Fruit fly (Drosophila melanogaster): ENCODE measurements around the gene CG17104.

CG17104 gene

dm6 chr2L:10697992-10698391 lies 21.0 kb downstream of the CG17104 start, which contains the start of gene CG7300 (continued):
- no peak for TF ChIP-seq crc (GFP tag; optimal IDR thresholded peaks at IDR 0.05)
- TF ChIP-seq CG17359 (tag; optimal IDR thresholded peaks at IDR 0.05) = peak; percentile 61
- no peak for TF ChIP-seq Ada2b (GFP tag; IDR thresholded peaks at IDR 0.05)
- peak; percentile 27 for TF ChIP-seq Dad (GFP tag; optimal IDR thresholded peaks at IDR 0.05)
- peak; percentile 24; the same call in 1 of the 2 replicates for TF ChIP-seq esg (GFP tag; conservative IDR thresholded peaks at IDR 0.05)
- TF ChIP-seq CG12659 (GFP tag; optimal IDR thresholded peaks at IDR 0.05) = peak; percentile 49
- TF ChIP-seq Rfx (GFP tag; IDR thresholded peaks at IDR 0.05) = peak; percentile 89
- no peak for TF ChIP-seq CG2199 (GFP tag; IDR thresholded peaks at IDR 0.05)
- no peak for TF ChIP-seq CG15696 (tag; optimal IDR thresholded peaks at IDR 0.05)
- peak; percentile 64 for TF ChIP-seq CG3281 (GFP tag; optimal IDR thresholded peaks at IDR 0.05)
- peak; percentile 74 for TF ChIP-seq CG2678 (tag; optimal IDR thresholded peaks at IDR 0.05)
- no peak for TF ChIP-seq CG1792 (GFP tag; optimal IDR thresholded peaks at IDR 0.05)
- peak; percentile 15 for TF ChIP-seq Hr3 (GFP tag; optimal IDR thresholded peaks at IDR 0.05)
- no peak for TF ChIP-seq D19A (tag; optimal IDR thresholded peaks at IDR 0.05)
- TF ChIP-seq CG17385 (GFP tag; optimal IDR thresholded peaks at IDR 0.05) = peak; percentile 49
- TF ChIP-seq Camta (GFP tag; optimal IDR thresholded peaks at IDR 0.05) = peak; percentile 9
- peak; percentile 63 for TF ChIP-seq CG2712 (tag; optimal IDR thresholded peaks at IDR 0.05)
- no peak for TF ChIP-seq Usf (GFP tag; optimal IDR thresholded peaks at IDR 0.05)
- TF ChIP-seq ci (GFP tag; IDR thresholded peaks at IDR 0.05) = peak; percentile 69; the same call in 1 of the 3 replicates
- TF ChIP-seq twi (tag; optimal IDR thresholded peaks at IDR 0.05) = no peak
- peak; percentile 53 for TF ChIP-seq CG12155 (GFP tag; optimal IDR thresholded peaks at IDR 0.05)
- peak; percentile 38; the same call in 1 of the 2 replicates for TF ChIP-seq CG11696 (GFP tag; IDR thresholded peaks at IDR 0.05)
- no peak for TF ChIP-seq ap (GFP tag; IDR thresholded peaks at IDR 0.05)
- TF ChIP-seq Blimp-1 (GFP tag; optimal IDR thresholded peaks at IDR 0.05) = peak; percentile 70
- peak; percentile 68 for TF ChIP-seq CG13624 (GFP tag; optimal IDR thresholded peaks at IDR 0.05)
- no peak for TF ChIP-seq CG2875 (GFP tag; optimal IDR thresholded peaks at IDR 0.05)
- TF ChIP-seq YL-1 (GFP tag; optimal IDR thresholded peaks at IDR 0.05) = no peak
- peak; percentile 26; the same call in 1 of the 3 replicates for TF ChIP-seq B-H1 (GFP tag; IDR thresholded peaks at IDR 0.05)
- TF ChIP-seq pan (optimal IDR thresholded peaks at IDR 0.05) = no peak
- TF ChIP-seq pan (GFP tag; optimal IDR thresholded peaks at IDR 0.05 in 1 of 2, IDR thresholded peaks at IDR 0.05 in 1 of 2) = peak in 1 of 2 experiments; percentile 72
- TF ChIP-seq Abd-B (GFP tag; optimal IDR thresholded peaks at IDR 0.05) = peak; percentile 20
- no peak for TF ChIP-seq nerfin-1 (tag; optimal IDR thresholded peaks at IDR 0.05)
- peak; percentile 81 for TF ChIP-seq slbo (GFP tag; IDR thresholded peaks at IDR 0.05)
- TF ChIP-seq Atf-2 (GFP tag; optimal IDR thresholded peaks at IDR 0.05) = no peak
- peak in 1 of 2 experiments; percentile 40 for TF ChIP-seq Eip74EF (GFP tag; optimal IDR thresholded peaks at IDR 0.05)
- TF ChIP-seq CG32772 (GFP tag; IDR thresholded peaks at IDR 0.05) = peak; percentile 55
- no peak for TF ChIP-seq crol (GFP tag; IDR thresholded peaks at IDR 0.05)
- TF ChIP-seq sens (GFP tag) = peak; percentile 80
- no peak for TF ChIP-seq CG18011 (GFP tag; optimal IDR thresholded peaks at IDR 0.05)
- peak; percentile 38 for TF ChIP-seq CG1647 (GFP tag; optimal IDR thresholded peaks at IDR 0.05)
- no peak for TF ChIP-seq bbx (GFP tag; IDR thresholded peaks at IDR 0.05; ENCODE audit: partially characterized antibody)
- peak; percentile 38; the same call in 1 of the 2 replicates for TF ChIP-seq CG6272 (GFP tag; IDR thresholded peaks at IDR 0.05)
- peak; percentile 38 for TF ChIP-seq CG7928 (GFP tag; optimal IDR thresholded peaks at IDR 0.05)
- peak; percentile 49 for TF ChIP-seq CG17328 (GFP tag; IDR thresholded peaks at IDR 0.05)
- TF ChIP-seq pfk (GFP tag; optimal IDR thresholded peaks at IDR 0.05) = no peak
- TF ChIP-seq row (GFP tag; IDR thresholded peaks at IDR 0.05) = peak; percentile 73
- no peak for TF ChIP-seq sima (GFP tag; optimal IDR thresholded peaks at IDR 0.05)
- TF ChIP-seq Fer2 (tag; optimal IDR thresholded peaks at IDR 0.05) = no peak
- TF ChIP-seq CG12769 (tag; optimal IDR thresholded peaks at IDR 0.05) = peak; percentile 53
- TF ChIP-seq Dfd (GFP tag; optimal IDR thresholded peaks at IDR 0.05) = no peak
- 0 out of 2 replicates have a peak, but pooled peaks have one; percentile 38 for TF ChIP-seq gsb (GFP tag; IDR thresholded peaks at IDR 0.05)
